Worm (Caenorhabditis elegans) whole organism, midembryonic: ENCODE results near the gene C10E2.1.

ENCODE experiments used
- cog-1 ChIP-seq: sonication (generic microtip); optimal IDR thresholded peaks from 2 replicates; lab custom pipeline; 2016; ENCODE audit warnings: missing genetic modification characterization, missing compliant biosample characterization
- flt-1 ChIP-seq: fragments of 200-800 bp; sonication (Bioruptor generic); IDR thresholded peaks from 2 replicates; pipeline ENCODE4 v1.3.6; 2022; ENCODE audit warnings: missing genetic modification characterization, missing compliant biosample characterization
- ztf-23 ChIP-seq: fragments of 200-800 bp; sonication (Bioruptor generic); IDR thresholded peaks from 2 replicates; pipeline ENCODE4 v1.3.6; 2022; ENCODE audit warnings: missing genetic modification reagents, missing genetic modification characterization, missing compliant biosample characterization

- TF ChIP-seq flt-1 (peak; percentile 32; the same call in 1 of the 2 replicates), cog-1 (tag; lab: Kevin White, UChicago) (no peak), ztf-23 (no peak)
Measured at ce11 chrX:16813606-16814330, 51.1 kb downstream of the C10E2.1 start, which contains the start of gene cas-1.
